Worm (Caenorhabditis elegans): ENCODE results near the gene Y71H2AM.12.

The Y71H2AM.12 gene

DNA sequence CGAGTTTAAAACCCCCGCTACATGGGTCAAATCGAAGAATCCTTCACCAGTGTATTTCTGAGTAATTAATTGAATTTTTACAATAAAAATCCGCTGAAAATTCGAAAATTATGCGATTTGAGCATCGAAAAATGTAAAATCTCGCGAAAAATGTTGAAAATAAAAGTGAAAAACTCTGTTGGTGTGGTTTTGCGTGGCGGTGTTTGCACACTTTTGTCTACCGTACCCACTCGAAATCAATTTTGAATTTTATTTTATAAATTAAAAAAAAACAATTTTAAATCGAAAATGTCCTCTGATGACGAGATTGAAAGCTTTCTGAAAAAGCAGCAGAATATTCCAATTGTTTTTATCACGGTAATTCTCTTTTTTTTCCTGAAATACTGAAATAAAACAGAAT, 46.9 kb upstream of the Y71H2AM.12 start, which contains the start of gene Y71H2AM.6 (continued):
- TF ChIP-seq zip-4 (GFP tag; optimal IDR thresholded peaks at IDR 0.05): no peak
- peak; percentile 57 for TF ChIP-seq swsn-7 (tag; optimal IDR thresholded peaks at IDR 0.05)
- peak; percentile 23 for TF ChIP-seq fos-1 (tag; optimal IDR thresholded peaks at IDR 0.05)
- TF ChIP-seq ceh-90 (tag; optimal IDR thresholded peaks at IDR 0.05): no peak
- TF ChIP-seq fkh-8 (tag; optimal IDR thresholded peaks at IDR 0.05): peak; percentile 39
- no peak for TF ChIP-seq nhr-77 (tag; optimal IDR thresholded peaks at IDR 0.05)
- no peak for TF ChIP-seq grh-1 (GFP tag; IDR thresholded peaks at IDR 0.05)
- TF ChIP-seq xbp-1 (tag; optimal IDR thresholded peaks at IDR 0.05): peak; percentile 57
- peak; percentile 44 for TF ChIP-seq unc-130 (tag; optimal IDR thresholded peaks at IDR 0.05)
- TF ChIP-seq C34B4.2 (tag; optimal IDR thresholded peaks at IDR 0.05): no peak
- TF ChIP-seq fkh-4 (tag; optimal IDR thresholded peaks at IDR 0.05; ENCODE audit: borderline replicate concordance): no peak
- no peak for TF ChIP-seq nhr-11 (tag; optimal IDR thresholded peaks at IDR 0.05)
- TF ChIP-seq dpl-1 (GFP tag; optimal IDR thresholded peaks at IDR 0.05): peak; percentile 59 to 81 (median 67)
- TF ChIP-seq nhr-90 (tag; optimal IDR thresholded peaks at IDR 0.05; ENCODE audit: poor library complexity): peak; percentile 38
- TF ChIP-seq mdl-1 (tag; optimal IDR thresholded peaks at IDR 0.05): no peak
- TF ChIP-seq ceh-63 (GFP tag; optimal IDR thresholded peaks at IDR 0.05): no peak
- TF ChIP-seq hpl-2 (GFP tag; optimal IDR thresholded peaks at IDR 0.05): no peak
- no peak for TF ChIP-seq mef-2 (tag; optimal IDR thresholded peaks at IDR 0.05)
- TF ChIP-seq snu-23 (GFP tag; optimal IDR thresholded peaks at IDR 0.05): peak; percentile 68
- TF ChIP-seq pag-3 (tag; optimal IDR thresholded peaks at IDR 0.05; ENCODE audit: borderline replicate concordance, insufficient read depth): no peak
- no peak for TF ChIP-seq sox-4 (tag; optimal IDR thresholded peaks at IDR 0.05)
- TF ChIP-seq lsy-2 (tag; optimal IDR thresholded peaks at IDR 0.05): peak; percentile 99
- TF ChIP-seq ceh-88 (GFP tag; IDR thresholded peaks at IDR 0.05): no peak
- no peak for TF ChIP-seq fkh-10 (GFP tag; optimal IDR thresholded peaks at IDR 0.05)
- TF ChIP-seq nhr-76 (tag; optimal IDR thresholded peaks at IDR 0.05): no peak
- peak; percentile 20 for TF ChIP-seq aly-2 (tag; optimal IDR thresholded peaks at IDR 0.05)
- no peak for TF ChIP-seq nhr-237 (tag; optimal IDR thresholded peaks at IDR 0.05)
- TF ChIP-seq mab-9 (GFP tag; IDR thresholded peaks at IDR 0.05): no peak
- no peak for TF ChIP-seq snpc-4 (tag; optimal IDR thresholded peaks at IDR 0.05)
- TF ChIP-seq skn-1 (tag; optimal IDR thresholded peaks at IDR 0.05): peak; percentile 18
- peak; percentile 59 for TF ChIP-seq nhr-71 (tag; optimal IDR thresholded peaks at IDR 0.05)
- no peak for TF ChIP-seq nhr-12 (tag; optimal IDR thresholded peaks at IDR 0.05)
- no peak for TF ChIP-seq elt-2 (tag; optimal IDR thresholded peaks at IDR 0.05)
- TF ChIP-seq lir-3 (tag; optimal IDR thresholded peaks at IDR 0.05; ENCODE audit: poor library complexity): no peak
- no peak for TF ChIP-seq unc-30 (tag; optimal IDR thresholded peaks at IDR 0.05)
- peak; percentile 45 for TF ChIP-seq isw-1 (GFP tag; IDR thresholded peaks at IDR 0.05)
- TF ChIP-seq blmp-1 (tag; optimal IDR thresholded peaks at IDR 0.05): peak; percentile 94
- peak; percentile 46 for TF ChIP-seq nhr-19 (GFP tag; conservative IDR thresholded peaks at IDR 0.05)
- TF ChIP-seq jun-1 (tag; optimal IDR thresholded peaks at IDR 0.05): no peak
- TF ChIP-seq irx-1 (tag; optimal IDR thresholded peaks at IDR 0.05): peak; percentile 41
- peak; percentile 62 to 73 for TF ChIP-seq lin-35 (GFP tag; optimal IDR thresholded peaks at IDR 0.05)
- TF ChIP-seq pax-3 (tag; optimal IDR thresholded peaks at IDR 0.05): peak; percentile 17
- no peak for TF ChIP-seq aha-1 (tag; optimal IDR thresholded peaks at IDR 0.05)
- TF ChIP-seq elt-3 (tag; optimal IDR thresholded peaks at IDR 0.05): peak in 1 of 6 experiments; percentile 4
- TF ChIP-seq hlh-17 (GFP tag; optimal IDR thresholded peaks at IDR 0.05; ENCODE audit: borderline replicate concordance): no peak
- TF ChIP-seq nhr-47 (tag; optimal IDR thresholded peaks at IDR 0.05): peak; percentile 69
- TF ChIP-seq ceh-8 (GFP tag; optimal IDR thresholded peaks at IDR 0.05): no peak
- peak in 2 of 3 experiments; percentile 43 to 45 for TF ChIP-seq ceh-82 (tag; optimal IDR thresholded peaks at IDR 0.05)
- TF ChIP-seq tlp-1 (tag; optimal IDR thresholded peaks at IDR 0.05): no peak
- TF ChIP-seq pqm-1 (tag; optimal IDR thresholded peaks at IDR 0.05): no peak
- TF ChIP-seq sup-37 (GFP tag; optimal IDR thresholded peaks at IDR 0.05): no peak
- TF ChIP-seq egl-13 (tag; optimal IDR thresholded peaks at IDR 0.05): no peak
- no peak for TF ChIP-seq zag-1 (tag; optimal IDR thresholded peaks at IDR 0.05)
